Fruit fly (Drosophila melanogaster): Measurements from ENCODE around the gene CG2126.

Gene CG2126

DNA sequence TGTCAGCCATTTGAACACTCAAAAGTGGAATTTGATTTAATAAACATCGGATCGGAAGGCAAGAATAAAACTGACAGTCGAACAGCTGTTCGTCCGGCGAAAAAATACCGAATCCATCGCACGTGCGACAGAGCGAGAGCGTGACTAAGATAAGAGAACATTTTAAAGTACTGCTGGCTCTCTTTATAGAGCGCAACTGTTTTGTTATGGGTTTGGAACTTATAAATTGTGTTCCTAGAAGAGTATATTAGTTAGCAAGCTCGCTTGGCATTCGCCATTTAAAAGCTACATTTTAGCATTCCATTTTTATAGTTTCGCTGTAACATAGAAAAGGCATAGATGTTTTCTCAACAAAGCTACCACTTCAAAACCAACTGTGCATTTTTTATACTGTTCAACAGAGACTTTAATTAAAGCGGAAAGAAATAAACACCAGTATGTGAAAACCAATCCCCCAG, 33.6 kb upstream of the CG2126 start, which contains the start of gene Rift (continued):
- TF ChIP-seq CG9727 (GFP tag; optimal IDR thresholded peaks at IDR 0.05) (no peak), Lim3 (GFP tag; IDR thresholded peaks at IDR 0.05) (no peak), dmrt11E (tag; optimal IDR thresholded peaks at IDR 0.05) (no peak), CG12155 (GFP tag; optimal IDR thresholded peaks at IDR 0.05) (no peak), fd3F (GFP tag; optimal IDR thresholded peaks at IDR 0.05) (peak; percentile 36), sd (tag; optimal IDR thresholded peaks at IDR 0.05) (no peak), CG12659 (GFP tag; optimal IDR thresholded peaks at IDR 0.05) (peak; percentile 47), CG32767 (GFP tag; IDR thresholded peaks at IDR 0.05) (no peak), fu2 (GFP tag; optimal IDR thresholded peaks at IDR 0.05) (no peak), Sin3A (optimal IDR thresholded peaks at IDR 0.05) (no peak), YL-1 (GFP tag; optimal IDR thresholded peaks at IDR 0.05) (peak; percentile 69), CHES-1-like (GFP tag; optimal IDR thresholded peaks at IDR 0.05) (peak; percentile 8), lilli (GFP tag; optimal IDR thresholded peaks at IDR 0.05) (peak; percentile 19), tll (GFP tag; optimal IDR thresholded peaks at IDR 0.05) (no peak), repo (GFP tag; optimal IDR thresholded peaks at IDR 0.05) (no peak), MESR4 (GFP tag; optimal IDR thresholded peaks at IDR 0.05) (peak; percentile 40), tio (GFP tag; optimal IDR thresholded peaks at IDR 0.05) (no peak), ewg (GFP tag; optimal IDR thresholded peaks at IDR 0.05) (peak; percentile 13), zen (tag; optimal IDR thresholded peaks at IDR 0.05) (no peak), CG15514 (GFP tag; optimal IDR thresholded peaks at IDR 0.05) (peak; percentile 32), scrt (GFP tag; optimal IDR thresholded peaks at IDR 0.05) (no peak), Adf1 (GFP tag; IDR thresholded peaks at IDR 0.05) (no peak), CG15696 (tag; optimal IDR thresholded peaks at IDR 0.05) (no peak), CG10462 (GFP tag; optimal IDR thresholded peaks at IDR 0.05) (no peak), ttk (GFP tag; IDR thresholded peaks at IDR 0.05) (no peak), chn (GFP tag; optimal IDR thresholded peaks at IDR 0.05) (no peak), CG17802 (tag; optimal IDR thresholded peaks at IDR 0.05) (no peak), CG8944 (GFP tag; optimal IDR thresholded peaks at IDR 0.05) (no peak), dan (GFP tag; IDR thresholded peaks at IDR 0.05) (no peak), CG2875 (GFP tag; optimal IDR thresholded peaks at IDR 0.05) (no peak), btn (GFP tag; optimal IDR thresholded peaks at IDR 0.05) (no peak), Taf1 (GFP tag; IDR thresholded peaks at IDR 0.05) (no peak), danr (GFP tag; IDR thresholded peaks at IDR 0.05) (no peak), ERR (GFP tag; optimal IDR thresholded peaks at IDR 0.05) (no peak), CG3995 (GFP tag; optimal IDR thresholded peaks at IDR 0.05) (no peak), CG13296 (GFP tag; optimal IDR thresholded peaks at IDR 0.05) (peak; percentile 24), slbo (GFP tag; IDR thresholded peaks at IDR 0.05) (peak; percentile 64), GATAe (GFP tag; conservative IDR thresholded peaks at IDR 0.05) (no peak), Lhr (GFP tag; optimal IDR thresholded peaks at IDR 0.05) (no peak), CG7357 (GFP tag; IDR thresholded peaks at IDR 0.05) (no peak), sob (GFP tag; IDR thresholded peaks at IDR 0.05) (0 out of 2 replicates have a peak, but pooled peaks have one; percentile 43), Doc2 (GFP tag; IDR thresholded peaks at IDR 0.05) (no peak), Eip74EF (GFP tag; optimal IDR thresholded peaks at IDR 0.05) (peak in 1 of 2 experiments; percentile 1), fru (optimal IDR thresholded peaks at IDR 0.05) (no peak), CG3726 (GFP tag; IDR thresholded peaks at IDR 0.05) (no peak), CG8924 (tag; optimal IDR thresholded peaks at IDR 0.05) (peak; percentile 48), corto (GFP tag; optimal IDR thresholded peaks at IDR 0.05) (no peak), CG8765 (GFP tag; IDR thresholded peaks at IDR 0.05) (no peak), ash1 (GFP tag; optimal IDR thresholded peaks at IDR 0.05) (no peak), croc (GFP tag; conservative IDR thresholded peaks at IDR 0.05) (no peak), CG6854 (GFP tag; optimal IDR thresholded peaks at IDR 0.05) (no peak), HLH54F (GFP tag; optimal IDR thresholded peaks at IDR 0.05) (peak; percentile 7)

Measured in whole organism, embryonic.